Worm (Caenorhabditis elegans) whole organism, L4/young adult: ENCODE results near the gene Y17G7B.23.

Experiments used
- W03F9.2 ChIP-seq: fragments of 150-350 bp; optimal IDR thresholded peaks from 2 replicates; lab custom pipeline; 2014; ENCODE audit warnings: missing biosample characterization, missing genetic modification characterization
- dao-5 ChIP-seq: sonication (generic microtip); optimal IDR thresholded peaks from 2 replicates; lab custom pipeline; 2016; ENCODE audit warnings: missing genotype, missing genetic modification characterization, moderate library complexity, missing compliant biosample characterization
- him-1 ChIP-seq: sonication (generic microtip); optimal IDR thresholded peaks from 2 replicates; lab custom pipeline; 2016; ENCODE audit warnings: missing genotype, missing genetic modification reagents, missing genetic modification characterization, missing compliant biosample characterization

ce11 chrII:11969033-11969432 lies 30.0 kb upstream of the Y17G7B.23 start:
- no peak for TF ChIP-seq him-1 (tag; lab: Kevin White, UChicago)
- no peak for TF ChIP-seq dao-5 (tag; lab: Kevin White, UChicago)
- no peak for TF ChIP-seq W03F9.2 (tag; lab: Kevin White, UChicago)
